Worm (Caenorhabditis elegans) whole organism, L4 larva: ENCODE measurements around the gene suf-1.
A peak's percentile ranks its signal among the peaks of the same experiment; 100 is the strongest.

Source experiments
- F49E8.2 ChIP-seq: sonication (generic microtip); optimal IDR thresholded peaks from 2 replicates; lab custom pipeline; 2016; ENCODE audit warnings: missing compliant biosample characterization, mild to moderate bottlenecking, missing genetic modification characterization, borderline replicate concordance
- R02D3.7 ChIP-seq: fragments of 150-350 bp; sonication (generic microtip); optimal IDR thresholded peaks from 3 replicates; lab custom pipeline; 2014; ENCODE audit warnings: missing biosample characterization, missing genetic modification characterization
- Y5F2A.4 ChIP-seq: fragments of 200-800 bp; sonication (Bioruptor generic); optimal IDR thresholded peaks from 2 replicates; lab custom pipeline; 2018; ENCODE audit warnings: mild to moderate bottlenecking, missing genetic modification characterization, missing compliant biosample characterization
- ceh-82 ChIP-seq: sonication (generic microtip); optimal IDR thresholded peaks from 2 replicates; lab custom pipeline; 2017; ENCODE audit warnings: missing biosample characterization, missing genetic modification characterization
- egl-27 ChIP-seq: sonication (generic microtip); optimal IDR thresholded peaks from 3 replicates; lab custom pipeline; 2017; ENCODE audit warnings: missing biosample characterization, missing genetic modification reagents, missing genetic modification characterization
- lim-7 ChIP-seq: fragments of 200-800 bp; sonication (Bioruptor generic); IDR thresholded peaks from 2 replicates; pipeline ENCODE4 v1.3.6; 2022; ENCODE audit warnings: missing genetic modification characterization, missing compliant biosample characterization
- lin-13 ChIP-seq: fragments of 150-350 bp; optimal IDR thresholded peaks from 2 replicates; lab custom pipeline; 2014; ENCODE audit warnings: missing biosample characterization, missing genetic modification reagents, missing genetic modification characterization
- mdl-1 ChIP-seq, 2 experiments: fragments of 150-350 bp in 1 of 2; sonication (generic microtip) in 1 of 2; optimal IDR thresholded peaks; 2 replicates each; lab custom pipeline; 2014 to 2017; ENCODE audit warnings: missing biosample characterization in 2 of 2, missing genetic modification characterization in 2 of 2
- nhr-48 ChIP-seq: sonication (generic microtip); optimal IDR thresholded peaks from 2 replicates; lab custom pipeline; 2016; ENCODE audit warnings: mild to moderate bottlenecking, missing genetic modification characterization, missing compliant biosample characterization
- skn-1 ChIP-seq: fragments of 150-350 bp; optimal IDR thresholded peaks from 2 replicates; lab custom pipeline; 2014; ENCODE audit warnings: missing biosample characterization, missing genetic modification characterization
- tra-1 ChIP-seq: fragments of 200-800 bp; sonication (Bioruptor generic); IDR thresholded peaks from 2 replicates; pipeline ENCODE4 v1.3.6; 2022; ENCODE audit warnings: missing genetic modification reagents, missing genetic modification characterization, missing compliant biosample characterization
- unc-62 ChIP-seq, 3 experiments: fragments of 150-350 bp in 1 of 3; sonication (generic microtip); optimal IDR thresholded peaks in 2 of 3; peaks in 1 of 3; 1 replicate in 1 of 3; 2 replicates in 2 of 3; lab custom pipeline; 2014 to 2017; ENCODE audit warnings: missing biosample characterization in 3 of 3, missing genetic modification characterization in 3 of 3, missing genetic modification reagents in 3 of 3, missing genotype in 1 of 3
- zip-2 ChIP-seq: fragments of 150-350 bp; optimal IDR thresholded peaks from 2 replicates; lab custom pipeline; 2014; ENCODE audit warnings: missing biosample characterization, missing genetic modification characterization

DNA sequence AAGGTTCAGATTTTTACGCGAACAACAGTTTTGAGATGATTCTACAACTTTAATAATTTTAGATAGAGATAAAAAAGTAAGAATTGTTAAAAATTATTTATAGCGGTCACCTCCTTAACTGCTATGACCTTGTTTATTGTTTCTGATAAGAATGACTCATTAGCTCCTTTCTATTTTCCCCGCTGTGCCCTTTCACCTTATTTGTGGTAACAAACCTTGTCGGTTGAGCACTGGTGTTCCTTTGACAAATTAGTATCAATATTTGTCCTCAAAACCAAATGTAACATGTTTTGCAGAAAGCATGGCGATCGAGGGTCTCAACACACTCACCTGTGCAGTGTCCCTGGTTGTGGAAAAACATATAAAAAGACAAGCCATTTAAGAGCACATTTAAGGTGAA is 23.0 kb downstream of the suf-1 start:
- TF ChIP-seq Y5F2A.4 (GFP tag; lab: Kevin White, UChicago) (no peak), unc-62 (GFP tag; optimal IDR thresholded peaks at IDR 0.05 in 1 of 2; lab: Kevin White, UChicago) (peak in 1 of 2 experiments; percentile 78), unc-62 (tag; optimal IDR thresholded peaks at IDR 0.05; lab: Kevin White, UChicago) (no peak), mdl-1 (tag; optimal IDR thresholded peaks at IDR 0.05; lab: Kevin White, UChicago) (no peak), lim-7 (GFP tag; lab: Robert Waterston, UW) (no peak), skn-1 (tag; lab: Kevin White, UChicago) (no peak), F49E8.2 (tag; lab: Kevin White, UChicago) (no peak), egl-27 (no peak), ceh-82 (no peak), tra-1 (GFP tag; lab: Robert Waterston, UW) (no peak), zip-2 (tag; lab: Kevin White, UChicago) (no peak), R02D3.7 (tag; lab: Kevin White, UChicago) (no peak), lin-13 (GFP tag; lab: Kevin White, UChicago) (no peak), nhr-48 (tag; lab: Kevin White, UChicago) (no peak)
